Worm (Caenorhabditis elegans): ENCODE data around the gene Y49F6C.2.

Gene Y49F6C.2

DNA sequence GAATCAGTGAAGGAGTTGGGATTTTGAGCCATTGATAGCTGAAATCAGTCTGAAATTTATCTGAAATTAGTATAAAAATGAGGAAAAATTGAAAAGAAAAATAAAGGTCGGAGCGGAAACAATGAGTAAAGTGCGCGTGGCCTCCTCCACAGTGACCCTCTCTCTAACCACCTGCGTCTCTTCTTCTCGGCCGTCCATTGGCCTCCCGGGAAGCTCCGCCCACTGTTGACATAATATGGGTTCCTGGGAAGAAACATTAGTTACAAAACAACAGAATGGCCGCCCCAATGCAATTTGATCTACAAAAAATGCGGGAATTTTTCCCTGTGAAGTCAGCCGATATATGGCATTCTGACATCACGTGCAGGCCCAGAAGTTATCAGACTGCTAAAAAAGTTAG is 8.3 kb upstream of the Y49F6C.2 start, which contains the start of gene Y49F6C.8:
Y49F6C.8 (minus strand) TSS at position 51 of the 400 bp plus-strand sequence.
- TF ChIP-seq D2030.7 (GFP tag; IDR thresholded peaks at IDR 0.05) (no peak; the same call in 1 of the 2 replicates), attf-5 (GFP tag; optimal IDR thresholded peaks at IDR 0.05) (no peak), nfyb-1 (GFP tag; IDR thresholded peaks at IDR 0.05) (peak; percentile 94), madf-6 (GFP tag; IDR thresholded peaks at IDR 0.05) (peak; percentile 72), zfh-2 (GFP tag; conservative IDR thresholded peaks at IDR 0.05) (no peak), lsl-1 (GFP tag; optimal IDR thresholded peaks at IDR 0.05) (no peak), aptf-3 (GFP tag; IDR thresholded peaks at IDR 0.05) (peak; percentile 85; the same call in 1 of the 2 replicates), efl-1 (GFP tag; optimal IDR thresholded peaks at IDR 0.05) (peak; percentile 30), ztf-28 (GFP tag; IDR thresholded peaks at IDR 0.05) (no peak), dpff-1 (tag; optimal IDR thresholded peaks at IDR 0.05) (no peak), mcd-1 (GFP tag; IDR thresholded peaks at IDR 0.05) (no peak), ama-1 (optimal IDR thresholded peaks at IDR 0.05) (no peak), ama-1 (GFP tag; optimal IDR thresholded peaks at IDR 0.05) (no peak), hmg-1.2 (GFP tag; IDR thresholded peaks at IDR 0.05) (peak; percentile 59; the same call in 1 of the 2 replicates), xnd-1 (tag; optimal IDR thresholded peaks at IDR 0.05) (peak; percentile 8), Y67H2A.10 (GFP tag; conservative IDR thresholded peaks at IDR 0.05) (no peak), ztf-22 (GFP tag; optimal IDR thresholded peaks at IDR 0.05) (no peak), aptf-2 (GFP tag; conservative IDR thresholded peaks at IDR 0.05) (peak; percentile 98)

DNA sequence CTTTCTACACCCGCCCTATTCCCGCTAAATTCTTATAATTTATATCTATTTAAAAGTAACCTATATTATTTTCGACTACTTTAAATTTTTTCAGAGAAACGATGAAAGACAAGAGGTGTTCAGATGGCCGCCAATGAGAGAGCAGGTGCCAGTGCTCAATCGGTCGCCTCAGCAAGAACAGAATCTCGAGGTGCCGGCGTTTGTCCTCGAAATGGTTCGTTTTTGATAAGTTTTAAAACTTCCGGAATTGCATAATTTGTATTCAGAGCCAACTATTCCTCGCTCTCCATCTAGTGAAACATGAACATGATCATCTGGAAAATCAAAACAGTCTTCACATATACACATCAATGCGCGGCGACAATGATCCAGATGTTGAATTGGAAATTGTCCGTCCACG is 7.4 kb upstream of the Y49F6C.2 start, which contains the start of gene bath-23:
bath-23 (plus strand) TSS at position 301 of the 400 bp plus-strand sequence.
- TF ChIP-seq ccch-3 (GFP tag; optimal IDR thresholded peaks at IDR 0.05): no peak
- no peak for TF ChIP-seq akir-1 (GFP tag; optimal IDR thresholded peaks at IDR 0.05)
- no peak for TF ChIP-seq egl-18 (GFP tag; IDR thresholded peaks at IDR 0.05)
- TF ChIP-seq ztf-28 (GFP tag; IDR thresholded peaks at IDR 0.05): no peak
- no peak for TF ChIP-seq mcd-1 (GFP tag; IDR thresholded peaks at IDR 0.05)
- TF ChIP-seq ekl-4 (GFP tag; IDR thresholded peaks at IDR 0.05): no peak
- no peak for TF ChIP-seq unc-62 (GFP tag; optimal IDR thresholded peaks at IDR 0.05)
- no peak for TF ChIP-seq snpc-1.3 (tag; optimal IDR thresholded peaks at IDR 0.05; ENCODE audit: insufficient read depth)
- no peak for TF ChIP-seq sptf-2 (GFP tag; optimal IDR thresholded peaks at IDR 0.05)
- no peak for TF ChIP-seq ztf-6 (GFP tag; IDR thresholded peaks at IDR 0.05)
- no peak for TF ChIP-seq mxl-1 (tag; optimal IDR thresholded peaks at IDR 0.05)
- no peak for TF ChIP-seq ZK185.1 (tag; optimal IDR thresholded peaks at IDR 0.05; ENCODE audit: poor library complexity, severe bottlenecking)
- no peak for TF ChIP-seq D2030.7 (GFP tag; IDR thresholded peaks at IDR 0.05)
- no peak for TF ChIP-seq K12H6.12 (tag; optimal IDR thresholded peaks at IDR 0.05)
- no peak for TF ChIP-seq fkh-3 (tag; optimal IDR thresholded peaks at IDR 0.05)
- TF ChIP-seq madf-6 (GFP tag; IDR thresholded peaks at IDR 0.05): no peak

- TF ChIP-seq nfya-1 (tag; optimal IDR thresholded peaks at IDR 0.05; ENCODE audit: borderline replicate concordance, insufficient read depth) (no peak), Y53F4B.3 (GFP tag; IDR thresholded peaks at IDR 0.05) (no peak), nhr-90 (tag; optimal IDR thresholded peaks at IDR 0.05) (no peak), madf-3 (GFP tag; IDR thresholded peaks at IDR 0.05) (no peak), mel-28 (tag; optimal IDR thresholded peaks at IDR 0.05; ENCODE audit: borderline replicate concordance) (no peak), hlh-26 (GFP tag; conservative IDR thresholded peaks at IDR 0.05) (no peak), egrh-3 (GFP tag; IDR thresholded peaks at IDR 0.05) (no peak), snpc-1.1 (tag; optimal IDR thresholded peaks at IDR 0.05; ENCODE audit: insufficient read depth) (no peak), atf-7 (tag; optimal IDR thresholded peaks at IDR 0.05) (no peak), F57C9.4 (tag; optimal IDR thresholded peaks at IDR 0.05) (no peak), B0019.2 (GFP tag; conservative IDR thresholded peaks at IDR 0.05) (no peak)
Measured at ce11 chrII:3373875-3374274, 4.5 kb upstream of the Y49F6C.2 start.

All from whole organism, young adult.